Worm (Caenorhabditis elegans) whole organism, L3 larva: ENCODE measurements around the gene nhr-214.

Experiments used
- R02D3.7 ChIP-seq: fragments of 150-350 bp; optimal IDR thresholded peaks from 2 replicates; lab custom pipeline; 2014; ENCODE audit warnings: missing biosample characterization, missing genetic modification characterization
- ZK546.5 ChIP-seq: sonication (generic microtip); optimal IDR thresholded peaks from 2 replicates; lab custom pipeline; 2017; ENCODE audit warnings: missing biosample characterization, missing genetic modification characterization
- aly-2 ChIP-seq: fragments of 150-350 bp; optimal IDR thresholded peaks from 2 replicates; lab custom pipeline; 2014; ENCODE audit warnings: missing biosample characterization, missing genetic modification characterization
- ama-1 ChIP-seq: fragments of 150-350 bp; optimal IDR thresholded peaks from 2 replicates; lab custom pipeline; 2018
- ceh-16 ChIP-seq: sonication (generic microtip); optimal IDR thresholded peaks from 2 replicates; lab custom pipeline; 2017; ENCODE audit warnings: missing biosample characterization, missing genetic modification characterization
- ceh-28 ChIP-seq: fragments of 150-350 bp; optimal IDR thresholded peaks from 2 replicates; lab custom pipeline; 2014; ENCODE audit warnings: missing biosample characterization, missing genetic modification reagents, missing genetic modification characterization
- ceh-82 ChIP-seq: fragments of 150-350 bp; optimal IDR thresholded peaks from 2 replicates; lab custom pipeline; 2014; ENCODE audit warnings: missing biosample characterization, missing genetic modification characterization
- ceh-9 ChIP-seq: sonication (generic microtip); optimal IDR thresholded peaks from 2 replicates; lab custom pipeline; 2018; ENCODE audit warnings: missing biosample characterization, missing genetic modification characterization
- daf-12 ChIP-seq: fragments of 150-350 bp; optimal IDR thresholded peaks from 2 replicates; lab custom pipeline; 2014; ENCODE audit warnings: missing biosample characterization, missing genetic modification reagents, missing genetic modification characterization
- egl-27 ChIP-seq: sonication (generic microtip); optimal IDR thresholded peaks from 4 replicates; lab custom pipeline; 2017; ENCODE audit warnings: missing biosample characterization, missing genetic modification reagents, missing genetic modification characterization
- egl-5 ChIP-seq: fragments of 150-350 bp; optimal IDR thresholded peaks from 2 replicates; lab custom pipeline; 2017; ENCODE audit warnings: missing biosample characterization, missing genetic modification reagents, missing genetic modification characterization, inconsistent platforms
- elt-1 ChIP-seq: fragments of 150-350 bp; optimal IDR thresholded peaks from 2 replicates; lab custom pipeline; 2014; ENCODE audit warnings: missing biosample characterization, missing genetic modification characterization
- elt-2 ChIP-seq: sonication (generic microtip); optimal IDR thresholded peaks from 2 replicates; lab custom pipeline; 2016; ENCODE audit warnings: missing genetic modification reagents, mild to moderate bottlenecking, missing genetic modification characterization, missing compliant biosample characterization
- elt-3 ChIP-seq, 3 experiments: fragments of 150-350 bp in 1 of 3; sonication (generic microtip) in 2 of 3; optimal IDR thresholded peaks; 2 replicates in 2 of 3; 4 replicates in 1 of 3; lab custom pipeline; 2014 to 2017; ENCODE audit warnings: missing biosample characterization in 3 of 3, missing genetic modification characterization in 3 of 3
- eor-1 ChIP-seq, 2 experiments: fragments of 150-350 bp; optimal IDR thresholded peaks; 2 replicates each; lab custom pipeline; 2014 to 2018; ENCODE audit warnings: missing biosample characterization in 2 of 2, missing genetic modification characterization in 2 of 2
- fkh-10 ChIP-seq: sonication (generic microtip); optimal IDR thresholded peaks from 2 replicates; lab custom pipeline; 2017; ENCODE audit warnings: missing biosample characterization, missing genetic modification reagents, missing genetic modification characterization
- fkh-2 ChIP-seq: fragments of 150-350 bp; optimal IDR thresholded peaks from 2 replicates; lab custom pipeline; 2014; ENCODE audit warnings: missing biosample characterization, missing genetic modification reagents, missing genetic modification characterization
- fos-1 ChIP-seq: fragments of 150-350 bp; optimal IDR thresholded peaks from 2 replicates; lab custom pipeline; 2014; ENCODE audit warnings: missing biosample characterization, missing genetic modification characterization
- hmg-11 ChIP-seq: sonication (generic microtip); optimal IDR thresholded peaks from 2 replicates; lab custom pipeline; 2016; ENCODE audit warnings: missing genetic modification characterization, missing compliant biosample characterization
- jun-1 ChIP-seq: fragments of 150-350 bp; optimal IDR thresholded peaks from 2 replicates; lab custom pipeline; 2014; ENCODE audit warnings: missing biosample characterization, missing genetic modification reagents, missing genetic modification characterization
- lin-15B ChIP-seq: fragments of 150-350 bp; optimal IDR thresholded peaks from 2 replicates; lab custom pipeline; 2014; ENCODE audit warnings: missing biosample characterization, missing genetic modification characterization
- lin-39 ChIP-seq: fragments of 150-350 bp; optimal IDR thresholded peaks from 2 replicates; lab custom pipeline; 2018; ENCODE audit warnings: missing biosample characterization, missing genetic modification reagents, missing genetic modification characterization
- lsy-12 ChIP-seq: sonication (generic microtip); optimal IDR thresholded peaks from 2 replicates; lab custom pipeline; 2016; ENCODE audit warnings: mild to moderate bottlenecking, missing genetic modification characterization, missing compliant biosample characterization
- mdl-1 ChIP-seq: fragments of 150-350 bp; optimal IDR thresholded peaks from 2 replicates; lab custom pipeline; 2014; ENCODE audit warnings: missing biosample characterization, missing genetic modification characterization
- mml-1 ChIP-seq: fragments of 150-350 bp; sonication (generic microtip); optimal IDR thresholded peaks from 3 replicates; lab custom pipeline; 2014; ENCODE audit warnings: missing biosample characterization, missing genetic modification characterization
- nfya-1 ChIP-seq: sonication (generic microtip); optimal IDR thresholded peaks from 2 replicates; lab custom pipeline; 2017; ENCODE audit warnings: missing genetic modification characterization, mild to moderate bottlenecking, missing compliant biosample characterization, antibody characterized with exemption, moderate library complexity; ENCODE audit not compliant: insufficient read depth
- nhr-11 ChIP-seq: fragments of 150-350 bp; optimal IDR thresholded peaks from 2 replicates; lab custom pipeline; 2014; ENCODE audit warnings: missing biosample characterization, missing genetic modification characterization
- nhr-12 ChIP-seq: fragments of 150-350 bp; optimal IDR thresholded peaks from 2 replicates; lab custom pipeline; 2014; ENCODE audit warnings: missing biosample characterization, missing genetic modification characterization
- nhr-23 ChIP-seq: fragments of 150-350 bp; optimal IDR thresholded peaks from 2 replicates; lab custom pipeline; 2014; ENCODE audit warnings: missing biosample characterization, missing genetic modification reagents, missing genetic modification characterization
- nhr-237 ChIP-seq: fragments of 150-350 bp; optimal IDR thresholded peaks from 2 replicates; lab custom pipeline; 2014; ENCODE audit warnings: missing biosample characterization, missing genetic modification characterization
- nhr-25 ChIP-seq: sonication (generic microtip); optimal IDR thresholded peaks from 2 replicates; lab custom pipeline; 2017; ENCODE audit warnings: missing biosample characterization, missing genetic modification characterization
- nhr-28 ChIP-seq: fragments of 150-350 bp; optimal IDR thresholded peaks from 2 replicates; lab custom pipeline; 2014; ENCODE audit warnings: missing biosample characterization, missing genetic modification characterization
- nhr-43 ChIP-seq: sonication (generic microtip); optimal IDR thresholded peaks from 2 replicates; lab custom pipeline; 2016; ENCODE audit warnings: mild to moderate bottlenecking, missing genetic modification characterization, missing compliant biosample characterization; ENCODE audit not compliant: poor library complexity, severe bottlenecking
- nhr-67 ChIP-seq: fragments of 150-350 bp; optimal IDR thresholded peaks from 2 replicates; lab custom pipeline; 2014; ENCODE audit warnings: missing biosample characterization, missing genetic modification characterization
- nhr-76 ChIP-seq: fragments of 150-350 bp; sonication (generic microtip); optimal IDR thresholded peaks from 5 replicates; lab custom pipeline; 2014; ENCODE audit warnings: missing biosample characterization, missing genetic modification characterization
- nhr-77 ChIP-seq: fragments of 150-350 bp; optimal IDR thresholded peaks from 2 replicates; lab custom pipeline; 2014; ENCODE audit warnings: missing biosample characterization, missing genetic modification characterization
- pha-4 ChIP-seq: fragments of 150-350 bp; optimal IDR thresholded peaks from 2 replicates; lab custom pipeline; 2014; ENCODE audit warnings: missing biosample characterization, missing genetic modification reagents, missing genetic modification characterization
- pqm-1 ChIP-seq: fragments of 150-350 bp; optimal IDR thresholded peaks from 2 replicates; lab custom pipeline; 2017; ENCODE audit warnings: missing biosample characterization, missing genetic modification characterization, inconsistent platforms
- sea-2 ChIP-seq: fragments of 150-350 bp; sonication (generic microtip); optimal IDR thresholded peaks from 4 replicates; lab custom pipeline; 2014; ENCODE audit warnings: missing biosample characterization, missing genetic modification reagents, missing genetic modification characterization
- skn-1 ChIP-seq: fragments of 150-350 bp; optimal IDR thresholded peaks from 2 replicates; lab custom pipeline; 2014; ENCODE audit warnings: missing biosample characterization, missing genetic modification characterization
- snpc-4 ChIP-seq: fragments of 150-350 bp; optimal IDR thresholded peaks from 2 replicates; lab custom pipeline; 2014; ENCODE audit warnings: missing biosample characterization, missing genetic modification characterization
- tbx-2 ChIP-seq: sonication (generic microtip); optimal IDR thresholded peaks from 2 replicates; lab custom pipeline; 2016; ENCODE audit warnings: mild to moderate bottlenecking, missing genetic modification characterization, missing compliant biosample characterization
- unc-39 ChIP-seq: sonication (generic microtip); optimal IDR thresholded peaks from 4 replicates; lab custom pipeline; 2017; ENCODE audit warnings: missing biosample characterization, missing genetic modification characterization
- unc-62 ChIP-seq: fragments of 150-350 bp; sonication (generic microtip); optimal IDR thresholded peaks from 4 replicates; lab custom pipeline; 2014; ENCODE audit warnings: missing biosample characterization, missing genetic modification reagents, missing genetic modification characterization
- zag-1 ChIP-seq: fragments of 150-350 bp; optimal IDR thresholded peaks from 2 replicates; lab custom pipeline; 2014; ENCODE audit warnings: missing biosample characterization, missing genetic modification characterization
- ztf-11 ChIP-seq: fragments of 150-350 bp; optimal IDR thresholded peaks from 2 replicates; lab custom pipeline; 2014; ENCODE audit warnings: missing biosample characterization, missing genetic modification characterization
- ztf-4 ChIP-seq: fragments of 150-350 bp; optimal IDR thresholded peaks from 2 replicates; lab custom pipeline; 2014; ENCODE audit warnings: missing biosample characterization, missing genetic modification characterization

Gene nhr-214

ce11 chrX:12678532-12678931 is 23.3 kb downstream of the nhr-214 start, which contains the start of gene adt-1:
Gene adt-1, plus strand, starts transcription at chrX:12678832.
- TF ChIP-seq nhr-237 (tag; lab: Kevin White, UChicago) (no peak), unc-62 (GFP tag; lab: Kevin White, UChicago) (no peak), pha-4 (no peak), eor-1 (tag; optimal IDR thresholded peaks at IDR 0.05; lab: Kevin White, UChicago) (no peak), snpc-4 (no peak), nhr-12 (no peak), ztf-11 (no peak), fkh-2 (tag; lab: Kevin White, UChicago) (no peak), ZK546.5 (tag; lab: Kevin White, UChicago) (no peak), lsy-12 (tag; lab: Kevin White, UChicago) (no peak), ztf-4 (tag; lab: Kevin White, UChicago) (no peak), mdl-1 (tag; lab: Kevin White, UChicago) (no peak), tbx-2 (tag; lab: Kevin White, UChicago) (no peak)

DNA sequence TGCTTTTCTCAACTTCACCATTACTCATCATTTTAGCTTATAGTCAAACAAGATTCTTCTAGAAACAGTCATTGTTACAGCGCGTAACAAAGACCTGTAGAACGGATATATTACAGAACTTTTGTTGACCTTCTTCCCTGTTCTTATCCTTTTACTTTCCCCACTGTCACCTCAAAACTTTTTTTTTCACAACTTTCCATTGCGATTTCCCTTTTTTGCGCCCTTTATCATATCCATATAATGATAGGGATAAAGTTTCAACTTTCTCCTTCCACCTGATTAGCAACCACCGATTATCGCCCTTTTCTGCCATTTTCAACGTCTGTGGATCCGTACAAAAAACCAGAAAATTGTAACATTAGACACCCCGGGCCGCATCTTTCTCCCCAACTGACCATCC is 24.8 kb downstream of the nhr-214 start:
- TF ChIP-seq nhr-25: peak; percentile 47
- TF ChIP-seq nhr-67 (tag; lab: Kevin White, UChicago): no peak
- TF ChIP-seq snpc-4: no peak
- TF ChIP-seq jun-1 (tag; lab: Kevin White, UChicago): no peak
- no peak for TF ChIP-seq egl-5 (tag; lab: Kevin White, UChicago)
- TF ChIP-seq egl-27: no peak

DNA sequence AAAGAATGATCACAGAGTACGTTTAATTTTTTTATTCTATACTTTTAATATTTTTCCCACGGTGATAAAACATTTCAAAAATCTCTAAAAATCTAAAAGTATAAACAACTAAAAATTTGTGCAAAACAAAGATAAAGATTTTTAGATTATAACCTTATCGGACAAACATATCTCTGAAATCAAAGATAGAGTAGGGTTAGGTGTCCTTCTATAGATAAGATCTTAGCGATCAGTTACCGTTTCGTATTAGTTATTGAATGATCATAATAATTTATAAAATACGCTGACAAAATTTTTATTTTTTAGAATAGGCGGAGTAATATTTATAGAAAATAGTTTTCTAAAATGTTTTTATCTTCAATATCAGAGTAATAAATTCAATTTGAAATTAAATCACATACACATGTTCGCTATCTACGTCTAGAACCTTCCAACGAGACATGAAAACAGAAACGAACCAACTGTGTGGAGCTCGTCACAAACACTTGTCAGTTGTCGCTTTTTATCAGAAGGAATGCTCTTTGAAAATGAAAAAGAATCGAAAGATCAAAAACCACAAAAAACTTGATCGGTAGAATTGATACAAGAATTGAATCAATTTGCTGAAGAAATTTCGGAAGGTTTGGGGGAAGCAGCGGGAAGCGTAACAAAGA is 30.1 kb downstream of the nhr-214 start:
- TF ChIP-seq ztf-11: no peak
- TF ChIP-seq nhr-237 (tag; lab: Kevin White, UChicago): no peak
- TF ChIP-seq zag-1 (tag; lab: Kevin White, UChicago): no peak
- TF ChIP-seq skn-1 (tag; lab: Kevin White, UChicago): no peak
- TF ChIP-seq elt-1 (tag; lab: Kevin White, UChicago): peak; percentile 100
- TF ChIP-seq ceh-16 (tag; lab: Kevin White, UChicago): no peak
- TF ChIP-seq unc-62 (GFP tag; lab: Kevin White, UChicago): no peak
- no peak for TF ChIP-seq pha-4
- TF ChIP-seq lin-15B (tag; lab: Kevin White, UChicago): no peak
- no peak for TF ChIP-seq mdl-1 (tag; lab: Kevin White, UChicago)
- no peak for TF ChIP-seq nhr-28 (tag; lab: Kevin White, UChicago)
- TF ChIP-seq nhr-25: no peak
- no peak for TF ChIP-seq nhr-43 (tag; lab: Kevin White, UChicago)
- no peak for TF ChIP-seq eor-1 (tag; optimal IDR thresholded peaks at IDR 0.05; lab: Kevin White, UChicago)
- no peak for TF ChIP-seq nhr-77 (tag; lab: Kevin White, UChicago)
- TF ChIP-seq mml-1: no peak
- no peak for TF ChIP-seq jun-1 (tag; lab: Kevin White, UChicago)
- no peak for TF ChIP-seq sea-2 (GFP tag; lab: Kevin White, UChicago)
- TF ChIP-seq nhr-23: peak; percentile 48
- TF ChIP-seq hmg-11 (tag; lab: Kevin White, UChicago): no peak
- TF ChIP-seq ceh-9: no peak
- TF ChIP-seq fkh-2 (tag; lab: Kevin White, UChicago): no peak
- TF ChIP-seq fkh-10 (GFP tag; lab: Kevin White, UChicago): no peak
- no peak for TF ChIP-seq lsy-12 (tag; lab: Kevin White, UChicago)
- TF ChIP-seq daf-12 (tag; lab: Kevin White, UChicago): no peak
- TF ChIP-seq nhr-67 (tag; lab: Kevin White, UChicago): no peak
- peak; percentile 84 for TF ChIP-seq elt-2 (tag; lab: Kevin White, UChicago)
- no peak for TF ChIP-seq aly-2
- TF ChIP-seq fos-1 (tag; lab: Kevin White, UChicago): no peak
- no peak for TF ChIP-seq unc-39 (tag; lab: Kevin White, UChicago)
- no peak for TF ChIP-seq elt-3 (tag; optimal IDR thresholded peaks at IDR 0.05; lab: Kevin White, UChicago)
- no peak for TF ChIP-seq R02D3.7
- TF ChIP-seq tbx-2 (tag; lab: Kevin White, UChicago): no peak
- TF ChIP-seq nhr-11 (tag; lab: Kevin White, UChicago): peak; percentile 18
- no peak for TF ChIP-seq ceh-28 (tag; lab: Kevin White, UChicago)
- TF ChIP-seq ama-1 (lab: Kevin White, UChicago): no peak
- no peak for TF ChIP-seq ZK546.5 (tag; lab: Kevin White, UChicago)
- no peak for TF ChIP-seq nhr-76 (tag; lab: Kevin White, UChicago)
- TF ChIP-seq lin-39 (tag; lab: Kevin White, UChicago): no peak
- TF ChIP-seq ztf-4 (tag; lab: Kevin White, UChicago): no peak
- TF ChIP-seq pqm-1 (tag; lab: Kevin White, UChicago): peak; percentile 6
- TF ChIP-seq nhr-12: no peak
- TF ChIP-seq snpc-4: no peak
- TF ChIP-seq egl-5 (tag; lab: Kevin White, UChicago): no peak
- TF ChIP-seq nfya-1 (tag; lab: Kevin White, UChicago): peak; percentile 28
- TF ChIP-seq ceh-82 (tag; lab: Kevin White, UChicago): no peak
